Worm (Caenorhabditis elegans): ENCODE results near the gene jmjd-4.

ce11 chrIII:10289790-10290189, 44.0 kb downstream of the jmjd-4 start:
- no peak for TF ChIP-seq unc-62 (GFP tag; optimal IDR thresholded peaks at IDR 0.05)
- no peak for TF ChIP-seq fos-1 (tag; optimal IDR thresholded peaks at IDR 0.05)
- no peak for TF ChIP-seq ztf-11 (tag; optimal IDR thresholded peaks at IDR 0.05)
- TF ChIP-seq lin-39 (tag; optimal IDR thresholded peaks at IDR 0.05), result no peak
- TF ChIP-seq alr-1 (tag; optimal IDR thresholded peaks at IDR 0.05), result no peak
- no peak for TF ChIP-seq ztf-4 (tag; optimal IDR thresholded peaks at IDR 0.05)
- TF ChIP-seq nhr-6 (tag; optimal IDR thresholded peaks at IDR 0.05), result no peak
